Fruit fly (Drosophila melanogaster) whole organism, embryonic: Measurements from ENCODE around the gene Hr4.

ENCODE experiments used
- Adf1 ChIP-seq: fragments of 200-800 bp; sonication (Bioruptor generic); IDR thresholded peaks from 2 replicates; pipeline ENCODE4 v1.3.6; 2022; ENCODE audit warnings: missing biosample characterization, missing genetic modification characterization
- Asciz ChIP-seq: fragments of 200-800 bp; sonication (Bioruptor generic); optimal IDR thresholded peaks from 2 replicates; lab custom pipeline; 2017; ENCODE audit warnings: missing biosample characterization, mild to moderate bottlenecking, missing genetic modification characterization, missing genetic modification reagents
- Atf3 ChIP-seq: fragments of 200-800 bp; sonication (Bioruptor generic); optimal IDR thresholded peaks from 3 replicates; lab custom pipeline; 2016; ENCODE audit warnings: missing biosample characterization, missing genetic modification characterization
- B-H1 ChIP-seq: fragments of 200-800 bp; sonication (Bioruptor generic); IDR thresholded peaks from 3 replicates; pipeline ENCODE4 v1.3.6; 2022; ENCODE audit warnings: missing biosample characterization, missing genetic modification characterization
- BtbVII ChIP-seq: fragments of 200-800 bp; sonication (Bioruptor generic); optimal IDR thresholded peaks from 3 replicates; lab custom pipeline; 2017; ENCODE audit warnings: missing biosample characterization, mild to moderate bottlenecking, missing genetic modification characterization
- CG11247 ChIP-seq: fragments of 200-800 bp; sonication (Bioruptor generic); IDR thresholded peaks from 2 replicates; pipeline ENCODE4 v1.3.6; 2022; ENCODE audit warnings: missing biosample characterization, missing genetic modification characterization
- CG11696 ChIP-seq: fragments of 200-800 bp; sonication (Bioruptor generic); IDR thresholded peaks from 2 replicates; pipeline ENCODE4 v1.3.6; 2022; ENCODE audit warnings: missing biosample characterization, missing genetic modification characterization
- CG15514 ChIP-seq: fragments of 200-800 bp; sonication (Bioruptor generic); optimal IDR thresholded peaks from 3 replicates; lab custom pipeline; 2017; ENCODE audit warnings: missing biosample characterization, missing genetic modification characterization, mild to moderate bottlenecking, moderate library complexity, missing genetic modification reagents
- CG2120 ChIP-seq: fragments of 200-800 bp; sonication (Bioruptor generic); optimal IDR thresholded peaks from 3 replicates; lab custom pipeline; 2016; ENCODE audit warnings: missing biosample characterization, missing genetic modification characterization
- CG32532 ChIP-seq: fragments of 200-800 bp; sonication (Bioruptor generic); IDR thresholded peaks from 2 replicates; pipeline ENCODE4 v1.3.6; 2022; ENCODE audit warnings: missing biosample characterization, missing genetic modification characterization
- CG3407 ChIP-seq: fragments of 200-800 bp; sonication (Bioruptor generic); optimal IDR thresholded peaks from 2 replicates; lab custom pipeline; 2018; ENCODE audit warnings: missing biosample characterization, mild to moderate bottlenecking, missing genetic modification characterization
- CG4360 ChIP-seq: fragments of 200-800 bp; sonication (Bioruptor generic); IDR thresholded peaks from 2 replicates; pipeline ENCODE4 v1.3.6; 2022; ENCODE audit warnings: missing biosample characterization, missing genetic modification characterization
- CG6272 ChIP-seq: fragments of 200-800 bp; sonication (Bioruptor generic); IDR thresholded peaks from 2 replicates; pipeline ENCODE4 v1.3.6; 2022; ENCODE audit warnings: missing biosample characterization, missing genetic modification characterization
- CG6791 ChIP-seq: fragments of 200-800 bp; sonication (Bioruptor generic); IDR thresholded peaks from 3 replicates; pipeline ENCODE4 v1.3.6; 2022; ENCODE audit warnings: missing biosample characterization, missing genetic modification characterization; ENCODE audit not compliant: partially characterized antibody
- CG7786 ChIP-seq: fragments of 200-800 bp; sonication (Bioruptor generic); optimal IDR thresholded peaks from 2 replicates; lab custom pipeline; 2016; ENCODE audit warnings: missing biosample characterization, missing genetic modification characterization
- CG8478 ChIP-seq: fragments of >200 bp; optimal IDR thresholded peaks from 2 replicates; lab custom pipeline; 2018
- Camta ChIP-seq: fragments of 200-800 bp; sonication (Bioruptor generic); optimal IDR thresholded peaks from 2 replicates; lab custom pipeline; 2016; ENCODE audit warnings: missing biosample characterization, missing genetic modification characterization
- Fer1 ChIP-seq: fragments of 200-800 bp; sonication (Bioruptor generic); optimal IDR thresholded peaks from 2 replicates; lab custom pipeline; 2017; ENCODE audit warnings: missing biosample characterization, mild to moderate bottlenecking, missing genetic modification characterization
- HLH4C ChIP-seq: fragments of 200-800 bp; sonication (Bioruptor generic); IDR thresholded peaks from 3 replicates; pipeline ENCODE4 v1.3.6; 2022; ENCODE audit warnings: missing biosample characterization, missing genetic modification characterization; ENCODE audit not compliant: partially characterized antibody
- HmgD ChIP-seq: fragments of 200-800 bp; sonication (Bioruptor generic); optimal IDR thresholded peaks from 3 replicates; lab custom pipeline; 2016; ENCODE audit warnings: missing biosample characterization, missing genetic modification characterization
- Lhr ChIP-seq: fragments of 200-800 bp; sonication (Bioruptor generic); optimal IDR thresholded peaks from 3 replicates; lab custom pipeline; 2017; ENCODE audit warnings: mild to moderate bottlenecking, missing biosample characterization, missing genetic modification reagents, missing genetic modification characterization
- NfI ChIP-seq: fragments of 200-800 bp; sonication (Bioruptor generic); optimal IDR thresholded peaks from 3 replicates; lab custom pipeline; 2018; ENCODE audit warnings: missing biosample characterization, mild to moderate bottlenecking, missing genetic modification characterization, moderate library complexity
- Oaz ChIP-seq: fragments of 200-800 bp; sonication (Bioruptor generic); IDR thresholded peaks from 2 replicates; pipeline ENCODE4 v1.3.6; 2022; ENCODE audit warnings: missing biosample characterization, missing genetic modification characterization
- Rfx ChIP-seq: fragments of 200-800 bp; sonication (Bioruptor generic); IDR thresholded peaks from 2 replicates; pipeline ENCODE4 v1.3.6; 2022; ENCODE audit warnings: missing biosample characterization, missing genetic modification characterization
- Sox100B ChIP-seq: fragments of 200-800 bp; sonication (Bioruptor generic); optimal IDR thresholded peaks from 3 replicates; lab custom pipeline; 2018; ENCODE audit warnings: missing biosample characterization, mild to moderate bottlenecking, missing genetic modification characterization
- az2 ChIP-seq: fragments of 200-800 bp; sonication (Bioruptor generic); optimal IDR thresholded peaks from 3 replicates; lab custom pipeline; 2016; ENCODE audit warnings: missing biosample characterization, missing genetic modification characterization
- bcd ChIP-seq: fragments of 200-800 bp; sonication (Bioruptor generic); optimal IDR thresholded peaks from 2 replicates; lab custom pipeline; 2017; ENCODE audit warnings: missing biosample characterization, mild to moderate bottlenecking, missing genetic modification characterization
- bowl ChIP-seq: fragments of 200-800 bp; sonication (Bioruptor generic); IDR thresholded peaks from 2 replicates; pipeline ENCODE4 v1.3.6; 2022; ENCODE audit warnings: missing biosample characterization, missing genetic modification characterization
- cg ChIP-seq: fragments of 200-800 bp; sonication (Bioruptor generic); optimal IDR thresholded peaks from 3 replicates; lab custom pipeline; 2019; ENCODE audit warnings: missing biosample characterization, mild to moderate bottlenecking, missing genetic modification characterization, moderate library complexity
- chinmo ChIP-seq: fragments of 200-800 bp; sonication (Bioruptor generic); IDR thresholded peaks from 4 replicates; pipeline ENCODE4 v1.3.6; 2022; ENCODE audit warnings: missing biosample characterization, missing genetic modification characterization; ENCODE audit not compliant: partially characterized antibody
- chm ChIP-seq: fragments of 200-800 bp; sonication (Bioruptor generic); IDR thresholded peaks from 2 replicates; pipeline ENCODE4 v1.3.6; 2022; ENCODE audit warnings: missing biosample characterization, missing genetic modification characterization
- chn ChIP-seq: fragments of 200-800 bp; sonication (Bioruptor generic); optimal IDR thresholded peaks from 2 replicates; lab custom pipeline; 2016; ENCODE audit warnings: missing biosample characterization, missing genetic modification characterization
- dmrt11E ChIP-seq: fragments of 200-800 bp; sonication (Bioruptor generic); optimal IDR thresholded peaks from 3 replicates; lab custom pipeline; 2018; ENCODE audit warnings: missing biosample characterization, mild to moderate bottlenecking, missing genetic modification characterization, moderate library complexity
- dmrt99B ChIP-seq: fragments of 200-800 bp; sonication (Bioruptor generic); optimal IDR thresholded peaks from 2 replicates; lab custom pipeline; 2018; ENCODE audit warnings: missing biosample characterization, mild to moderate bottlenecking, missing genetic modification characterization, moderate library complexity
- ems ChIP-seq: fragments of 200-800 bp; sonication (Bioruptor generic); optimal IDR thresholded peaks from 3 replicates; lab custom pipeline; 2016; ENCODE audit warnings: missing biosample characterization, missing genetic modification characterization
- en ChIP-seq: fragments of 200-800 bp; sonication (Bioruptor generic); optimal IDR thresholded peaks from 2 replicates; lab custom pipeline; 2016; ENCODE audit warnings: missing biosample characterization, missing genetic modification characterization
- fd64A ChIP-seq: fragments of 200-800 bp; sonication (Bioruptor generic); optimal IDR thresholded peaks from 3 replicates; lab custom pipeline; 2018; ENCODE audit warnings: missing biosample characterization, mild to moderate bottlenecking, missing genetic modification characterization
- gcm ChIP-seq: fragments of 200-800 bp; sonication (Bioruptor generic); optimal IDR thresholded peaks from 2 replicates; lab custom pipeline; 2019; ENCODE audit warnings: missing biosample characterization, mild to moderate bottlenecking, missing genetic modification characterization, moderate library complexity
- grn ChIP-seq: fragments of 200-800 bp; sonication (Bioruptor generic); optimal IDR thresholded peaks from 3 replicates; lab custom pipeline; 2017; ENCODE audit warnings: missing biosample characterization, missing genetic modification characterization
- lab ChIP-seq: fragments of 200-800 bp; sonication (Bioruptor generic); optimal IDR thresholded peaks from 3 replicates; lab custom pipeline; 2017; ENCODE audit warnings: missing biosample characterization, missing genetic modification characterization, mild to moderate bottlenecking, moderate library complexity, missing genetic modification reagents
- lilli ChIP-seq: fragments of 200-800 bp; sonication (Bioruptor generic); optimal IDR thresholded peaks from 3 replicates; lab custom pipeline; 2016; ENCODE audit warnings: missing biosample characterization, missing genetic modification characterization
- luna ChIP-seq: fragments of 200-800 bp; sonication (Bioruptor generic); optimal IDR thresholded peaks from 2 replicates; lab custom pipeline; 2016; ENCODE audit warnings: missing biosample characterization, missing genetic modification characterization
- nerfin-1 ChIP-seq: fragments of 200-800 bp; sonication (Bioruptor generic); optimal IDR thresholded peaks from 3 replicates; lab custom pipeline; 2019; ENCODE audit warnings: missing biosample characterization, mild to moderate bottlenecking, missing genetic modification characterization, moderate library complexity
- phol ChIP-seq: fragments of 200-800 bp; sonication (Bioruptor generic); optimal IDR thresholded peaks from 3 replicates; lab custom pipeline; 2018; ENCODE audit warnings: missing biosample characterization, mild to moderate bottlenecking, missing genetic modification characterization, moderate library complexity
- pros ChIP-seq: fragments of 200-800 bp; sonication (Bioruptor generic); optimal IDR thresholded peaks from 3 replicates; lab custom pipeline; 2019; ENCODE audit warnings: missing biosample characterization, mild to moderate bottlenecking, missing genetic modification characterization, moderate library complexity
- pum ChIP-seq: fragments of 200-800 bp; sonication (Bioruptor generic); optimal IDR thresholded peaks from 2 replicates; lab custom pipeline; 2016; ENCODE audit warnings: missing biosample characterization, missing genetic modification characterization
- rib ChIP-seq: fragments of 200-800 bp; sonication (Bioruptor generic); IDR thresholded peaks from 2 replicates; pipeline ENCODE4 v1.3.6; 2022; ENCODE audit warnings: missing biosample characterization, missing genetic modification characterization
- sc ChIP-seq, 3 experiments: fragments of >200 bp in 2 of 3; fragments of 200-800 bp in 1 of 3; sonication (Bioruptor generic) in 1 of 3; optimal IDR thresholded peaks; 2 replicates in 2 of 3; 3 replicates in 1 of 3; lab custom pipeline; 2017; ENCODE audit warnings: mild to moderate bottlenecking in 1 of 3, missing biosample characterization in 1 of 3, missing genetic modification characterization in 1 of 3, missing genetic modification reagents in 1 of 3
- so ChIP-seq: fragments of 200-800 bp; sonication (Bioruptor generic); IDR thresholded peaks from 3 replicates; pipeline ENCODE4 v1.3.6; 2022; ENCODE audit warnings: missing biosample characterization, missing genetic modification characterization
- tin ChIP-seq: fragments of 200-800 bp; sonication (Bioruptor generic); optimal IDR thresholded peaks from 3 replicates; lab custom pipeline; 2016; ENCODE audit warnings: missing biosample characterization, missing genetic modification characterization
- vnd ChIP-seq: fragments of 200-800 bp; sonication (Bioruptor generic); IDR thresholded peaks from 3 replicates; pipeline ENCODE4 v1.3.6; 2022; ENCODE audit warnings: missing biosample characterization, missing genetic modification characterization; ENCODE audit not compliant: partially characterized antibody

Hr4 gene

DNA sequence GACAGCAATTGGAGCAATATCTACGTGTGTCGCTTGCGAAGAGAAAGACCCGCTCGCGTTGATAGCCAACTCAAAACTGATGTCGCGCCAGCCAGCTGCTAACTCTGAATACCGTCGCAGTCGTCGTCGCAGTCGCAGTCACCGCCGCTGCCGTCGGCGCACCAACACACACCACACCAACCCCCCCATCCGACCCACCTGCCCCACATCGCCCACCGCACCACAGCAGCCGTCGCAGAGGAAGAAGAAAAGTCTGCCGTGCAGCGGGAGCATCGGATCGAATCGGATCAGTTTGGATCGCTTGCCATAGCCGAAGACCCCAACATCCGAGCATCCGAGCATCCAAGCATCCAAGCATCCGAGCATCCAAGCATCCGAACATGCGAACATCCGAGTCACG, 94.6 kb downstream of the Hr4 start (continued):
- TF ChIP-seq CG7786 (no peak), en (GFP tag; lab: Kevin White, UChicago) (no peak), Oaz (GFP tag; lab: Robert Waterston, UW) (no peak), sc (optimal IDR thresholded peaks at IDR 0.05; lab: Kevin White, UChicago) (no peak), sc (GFP tag; optimal IDR thresholded peaks at IDR 0.05; lab: Kevin White, UChicago) (no peak), nerfin-1 (tag; lab: Kevin White, UChicago) (no peak), chm (GFP tag; lab: Robert Waterston, UW) (peak; percentile 43; the same call in 1 of the 2 replicates), Camta (no peak), Adf1 (peak; percentile 95), Atf3 (no peak), CG6791 (GFP tag; lab: Robert Waterston, UW) (no peak), CG15514 (GFP tag; lab: Kevin White, UChicago) (peak; percentile 7), grn (no peak), lilli (GFP tag; lab: Kevin White, UChicago) (no peak), CG4360 (GFP tag; lab: Robert Waterston, UW) (0 out of 2 replicates have a peak, but pooled peaks have one; percentile 9), Asciz (GFP tag; lab: Kevin White, UChicago) (no peak), Sox100B (GFP tag; lab: Kevin White, UChicago) (no peak), B-H1 (no peak), cg (peak; percentile 32), HmgD (no peak), pros (GFP tag; lab: Kevin White, UChicago) (peak; percentile 13), dmrt99B (no peak), rib (GFP tag; lab: Robert Waterston, UW) (no peak), so (GFP tag; lab: Robert Waterston, UW) (no peak), CG32532 (GFP tag; lab: Robert Waterston, UW) (no peak), BtbVII (GFP tag; lab: Kevin White, UChicago) (no peak), luna (GFP tag; lab: Kevin White, UChicago) (no peak), CG2120 (GFP tag; lab: Kevin White, UChicago) (no peak), tin (GFP tag; lab: Kevin White, UChicago) (no peak), CG11696 (GFP tag; lab: Robert Waterston, UW) (no peak), gcm (GFP tag; lab: Kevin White, UChicago) (no peak), ems (GFP tag; lab: Kevin White, UChicago) (no peak), vnd (no peak), chn (GFP tag; lab: Kevin White, UChicago) (peak; percentile 17), CG6272 (GFP tag; lab: Robert Waterston, UW) (no peak), CG11247 (GFP tag; lab: Robert Waterston, UW) (no peak), CG8478 (lab: Kevin White, UChicago) (no peak), NfI (GFP tag; lab: Kevin White, UChicago) (no peak), chinmo (peak; percentile 82), CG3407 (GFP tag; lab: Kevin White, UChicago) (no peak), Fer1 (GFP tag; lab: Kevin White, UChicago) (no peak), pum (GFP tag; lab: Kevin White, UChicago) (no peak), az2 (GFP tag; lab: Kevin White, UChicago) (no peak), bowl (GFP tag; lab: Robert Waterston, UW) (0 out of 2 replicates have a peak, but pooled peaks have one; percentile 24), lab (GFP tag; lab: Kevin White, UChicago) (no peak), Rfx (GFP tag; lab: Robert Waterston, UW) (peak; percentile 19), fd64A (GFP tag; lab: Kevin White, UChicago) (no peak), dmrt11E (tag; lab: Kevin White, UChicago) (no peak), Lhr (GFP tag; lab: Kevin White, UChicago) (no peak), HLH4C (GFP tag; lab: Robert Waterston, UW) (0 out of 3 replicates have a peak, but pooled peaks have one; percentile 18), bcd (GFP tag; lab: Kevin White, UChicago) (no peak), phol (tag; lab: Kevin White, UChicago) (no peak)
